Worm (Caenorhabditis elegans): Measurements from ENCODE around the gene srj-6.

ce11 chrV:608844-609243, 45.5 kb downstream of the srj-6 start, which contains the start of gene srw-109:
- TF ChIP-seq tab-1 (GFP tag; IDR thresholded peaks at IDR 0.05) (no peak), klf-2 (GFP tag; conservative IDR thresholded peaks at IDR 0.05) (no peak), cog-1 (tag; optimal IDR thresholded peaks at IDR 0.05) (no peak), flt-1 (GFP tag; IDR thresholded peaks at IDR 0.05) (no peak), med-1 (GFP tag; optimal IDR thresholded peaks at IDR 0.05; ENCODE audit: insufficient read depth) (no peak)
